Worm (Caenorhabditis elegans): Measurements from ENCODE around the gene cnc-9.

- no peak for TF ChIP-seq unc-39 (tag; optimal IDR thresholded peaks at IDR 0.05)
- no peak for TF ChIP-seq R02D3.7 (tag; optimal IDR thresholded peaks at IDR 0.05)
- TF ChIP-seq fkh-10 (GFP tag; optimal IDR thresholded peaks at IDR 0.05), result no peak
- no peak for TF ChIP-seq unc-130 (GFP tag; optimal IDR thresholded peaks at IDR 0.05)
- TF ChIP-seq snpc-4 (tag; optimal IDR thresholded peaks at IDR 0.05), result no peak
- no peak for TF ChIP-seq daf-19 (GFP tag; conservative IDR thresholded peaks at IDR 0.05)
- TF ChIP-seq zfp-2 (tag; optimal IDR thresholded peaks at IDR 0.05), result no peak
- TF ChIP-seq ceh-32 (tag; optimal IDR thresholded peaks at IDR 0.05; ENCODE audit: poor library complexity), result no peak
- TF ChIP-seq aly-2 (tag; optimal IDR thresholded peaks at IDR 0.05), result no peak
Observed at ce11 chrV:7403501-7403900, 3.5 kb upstream of the cnc-9 start.

All from whole organism, L4 larva.